Fruit fly (Drosophila melanogaster): ENCODE measurements around the gene pic.

dm6 chr3R:13051298-13051723 lies 734 bp upstream of the pic start, which contains the start of gene CG7966:
- no peak for TF ChIP-seq CG14860 (GFP tag; IDR thresholded peaks at IDR 0.05; ENCODE audit: partially characterized antibody)
- no peak for TF ChIP-seq esg (GFP tag; conservative IDR thresholded peaks at IDR 0.05)
- no peak for TF ChIP-seq pan (optimal IDR thresholded peaks at IDR 0.05)
- TF ChIP-seq pan (GFP tag; optimal IDR thresholded peaks at IDR 0.05 in 1 of 2, IDR thresholded peaks at IDR 0.05 in 1 of 2) = no peak
- peak; percentile 27 for TF ChIP-seq CG31365 (tag; optimal IDR thresholded peaks at IDR 0.05)
- no peak for TF ChIP-seq dm (GFP tag; optimal IDR thresholded peaks at IDR 0.05)
- no peak for TF ChIP-seq CG43689 (GFP tag; IDR thresholded peaks at IDR 0.05)

Data from whole organism, embryonic.